Fruit fly (Drosophila melanogaster): ENCODE results near the gene CG17193.

The CG17193 gene

dm6 chr3R:20021152-20021769 lies 34.6 kb downstream of the CG17193 start, which contains the start of the genes PIG-L and psidin (continued):
- TF ChIP-seq CG4820 (GFP tag; optimal IDR thresholded peaks at IDR 0.05), result peak; percentile 67
- no peak for TF ChIP-seq Dip2 (GFP tag; IDR thresholded peaks at IDR 0.05)
- peak; percentile 56 for TF ChIP-seq CG11723 (GFP tag; optimal IDR thresholded peaks at IDR 0.05)
- TF ChIP-seq H15 (GFP tag; IDR thresholded peaks at IDR 0.05), result peak; percentile 21; the same call in 1 of the 3 replicates
- peak; percentile 96 for TF ChIP-seq CG17361 (GFP tag; IDR thresholded peaks at IDR 0.05)
- TF ChIP-seq Kr (GFP tag; optimal IDR thresholded peaks at IDR 0.05), result no peak
- peak; percentile 70 for TF ChIP-seq CG11456 (GFP tag; IDR thresholded peaks at IDR 0.05)
- 0 out of 2 replicates have a peak, but pooled peaks have one; percentile 21 for TF ChIP-seq Awh (GFP tag; IDR thresholded peaks at IDR 0.05)
- peak; percentile 29 for TF ChIP-seq schlank (tag; optimal IDR thresholded peaks at IDR 0.05)
- TF ChIP-seq dmrt11E (tag; optimal IDR thresholded peaks at IDR 0.05), result peak; percentile 88
- TF ChIP-seq Trl (optimal IDR thresholded peaks at IDR 0.05), result peak in 1 of 2 experiments; percentile 14
- TF ChIP-seq Trl (GFP tag; optimal IDR thresholded peaks at IDR 0.05), result peak; percentile 71
- peak; percentile 96 for TF ChIP-seq CG13287 (GFP tag; IDR thresholded peaks at IDR 0.05; ENCODE audit: partially characterized antibody)
- TF ChIP-seq CHES-1-like (GFP tag; optimal IDR thresholded peaks at IDR 0.05), result peak; percentile 58
- peak; percentile 77 to 91 for TF ChIP-seq Hr51 (GFP tag; optimal IDR thresholded peaks at IDR 0.05)
- peak; percentile 2 for TF ChIP-seq bigmax (GFP tag; optimal IDR thresholded peaks at IDR 0.05)
- no peak for TF ChIP-seq crol (GFP tag; IDR thresholded peaks at IDR 0.05)
- TF ChIP-seq Dref (GFP tag; IDR thresholded peaks at IDR 0.05), result no peak
- peak; percentile 93 for TF ChIP-seq wek (GFP tag; optimal IDR thresholded peaks at IDR 0.05)
- peak in 1 of 3 experiments; percentile 77 for TF ChIP-seq Stat92E (GFP tag; optimal IDR thresholded peaks at IDR 0.05)
- TF ChIP-seq gem (tag; optimal IDR thresholded peaks at IDR 0.05), result peak; percentile 93
- peak; percentile 5 for TF ChIP-seq Spps (tag; optimal IDR thresholded peaks at IDR 0.05)
- TF ChIP-seq CTCF (GFP tag; optimal IDR thresholded peaks at IDR 0.05), result no peak
- TF ChIP-seq CG17568 (GFP tag; optimal IDR thresholded peaks at IDR 0.05), result no peak
- TF ChIP-seq CG12659 (GFP tag; optimal IDR thresholded peaks at IDR 0.05), result peak; percentile 90
- peak; percentile 88 for TF ChIP-seq Bteb2 (GFP tag; optimal IDR thresholded peaks at IDR 0.05)
- TF ChIP-seq CG12299 (tag; optimal IDR thresholded peaks at IDR 0.05), result peak; percentile 73
- TF ChIP-seq CG4707 (GFP tag; optimal IDR thresholded peaks at IDR 0.05), result no peak
- TF ChIP-seq Atf-2 (GFP tag; optimal IDR thresholded peaks at IDR 0.05), result peak; percentile 81
- TF ChIP-seq grau (tag; optimal IDR thresholded peaks at IDR 0.05), result peak; percentile 93
- TF ChIP-seq CG2875 (GFP tag; optimal IDR thresholded peaks at IDR 0.05), result peak; percentile 31
- 0 out of 2 replicates have a peak, but pooled peaks have one; percentile 33 for TF ChIP-seq dati (GFP tag; IDR thresholded peaks at IDR 0.05)
- peak; percentile 97 for TF ChIP-seq sens (GFP tag)
- peak; percentile 86 for TF ChIP-seq CG9437 (GFP tag; optimal IDR thresholded peaks at IDR 0.05)
- TF ChIP-seq CG1792 (GFP tag; optimal IDR thresholded peaks at IDR 0.05), result no peak
- peak; percentile 48 for TF ChIP-seq ewg (GFP tag; optimal IDR thresholded peaks at IDR 0.05)
- peak; percentile 96 for TF ChIP-seq Med (GFP tag)
- TF ChIP-seq CG7839 (tag; optimal IDR thresholded peaks at IDR 0.05), result peak; percentile 88
- peak; percentile 97 for TF ChIP-seq knrl (GFP tag; IDR thresholded peaks at IDR 0.05; ENCODE audit: partially characterized antibody)
- peak; percentile 70 for TF ChIP-seq CG32532 (GFP tag; IDR thresholded peaks at IDR 0.05)
- TF ChIP-seq CG31388 (GFP tag; optimal IDR thresholded peaks at IDR 0.05), result peak; percentile 34
- peak; percentile 30; the same call in 1 of the 3 replicates for TF ChIP-seq otp (GFP tag; IDR thresholded peaks at IDR 0.05)
- peak; percentile 67 for TF ChIP-seq Usf (GFP tag; optimal IDR thresholded peaks at IDR 0.05)
- peak; percentile 58 for TF ChIP-seq CG12236 (GFP tag; optimal IDR thresholded peaks at IDR 0.05)
- TF ChIP-seq CG6813 (GFP tag; optimal IDR thresholded peaks at IDR 0.05), result peak; percentile 20
- TF ChIP-seq CG5953 (GFP tag; IDR thresholded peaks at IDR 0.05), result no peak
- TF ChIP-seq Six4 (GFP tag; optimal IDR thresholded peaks at IDR 0.05), result peak; percentile 50
- TF ChIP-seq Dek (tag; optimal IDR thresholded peaks at IDR 0.05), result peak; percentile 78
- peak; percentile 95 for TF ChIP-seq Opbp (GFP tag; IDR thresholded peaks at IDR 0.05; ENCODE audit: partially characterized antibody)
- TF ChIP-seq az2 (GFP tag; optimal IDR thresholded peaks at IDR 0.05), result peak; percentile 88

Data from whole organism, embryonic.